Worm (Caenorhabditis elegans) whole organism, midembryonic: ENCODE measurements around the gene D1005.2.

Source experiments
- T22C8.4 ChIP-seq: fragments of 200-800 bp; sonication (Bioruptor generic); IDR thresholded peaks from 2 replicates; pipeline ENCODE4 v1.3.6; 2022; ENCODE audit warnings: missing genetic modification characterization, missing compliant biosample characterization
- cog-1 ChIP-seq: sonication (generic microtip); optimal IDR thresholded peaks from 2 replicates; lab custom pipeline; 2016; ENCODE audit warnings: missing genetic modification characterization, missing compliant biosample characterization
- flt-1 ChIP-seq: fragments of 200-800 bp; sonication (Bioruptor generic); IDR thresholded peaks from 2 replicates; pipeline ENCODE4 v1.3.6; 2022; ENCODE audit warnings: missing genetic modification characterization, missing compliant biosample characterization
- med-1 ChIP-seq: sonication (generic microtip); optimal IDR thresholded peaks from 2 replicates; lab custom pipeline; 2017; ENCODE audit warnings: missing genetic modification characterization, mild to moderate bottlenecking, missing compliant biosample characterization, antibody characterized with exemption, missing genetic modification reagents; ENCODE audit not compliant: insufficient read depth
- ref-1 ChIP-seq: fragments of 200-800 bp; sonication (Bioruptor generic); conservative IDR thresholded peaks from 2 replicates; pipeline ENCODE4 v1.3.6; 2022; ENCODE audit warnings: missing genetic modification reagents, missing genetic modification characterization, missing compliant biosample characterization
- ztf-23 ChIP-seq: fragments of 200-800 bp; sonication (Bioruptor generic); IDR thresholded peaks from 2 replicates; pipeline ENCODE4 v1.3.6; 2022; ENCODE audit warnings: missing genetic modification reagents, missing genetic modification characterization, missing compliant biosample characterization
- ztf-29 ChIP-seq: fragments of 200-800 bp; sonication (Bioruptor generic); IDR thresholded peaks from 2 replicates; pipeline ENCODE4 v1.3.6; 2022; ENCODE audit warnings: missing genetic modification reagents, missing genetic modification characterization, missing compliant biosample characterization

ce11 chrX:1419163-1419696, 39.6 kb upstream of the D1005.2 start, which contains the start of gene F19G12.9:
- TF ChIP-seq ztf-23 (GFP tag; lab: Robert Waterston, UW) (no peak), med-1 (no peak), flt-1 (GFP tag; lab: Robert Waterston, UW) (no peak), cog-1 (tag; lab: Kevin White, UChicago) (no peak), T22C8.4 (no peak), ref-1 (GFP tag; lab: Robert Waterston, UW) (no peak), ztf-29 (no peak)
